Fruit fly (Drosophila melanogaster) whole organism, embryonic: ENCODE measurements around the gene alpha-Est7.
A peak's percentile ranks its signal among the peaks of the same experiment; 100 is the strongest.

ENCODE experiments used
- Ada2b ChIP-seq: fragments of 200-800 bp; sonication (Bioruptor generic); IDR thresholded peaks from 2 replicates; pipeline ENCODE4 v1.3.6; 2022; ENCODE audit warnings: missing biosample characterization, missing genetic modification characterization
- Bgb ChIP-seq: fragments of 200-800 bp; sonication (Bioruptor generic); IDR thresholded peaks from 2 replicates; pipeline ENCODE4 v1.3.6; 2022; ENCODE audit warnings: missing biosample characterization, missing genetic modification characterization; ENCODE audit not compliant: partially characterized antibody
- CG10462 ChIP-seq: fragments of 200-800 bp; sonication (Bioruptor generic); optimal IDR thresholded peaks from 2 replicates; lab custom pipeline; 2016; ENCODE audit warnings: missing biosample characterization, missing genetic modification characterization
- CG1233 ChIP-seq: fragments of 200-800 bp; sonication (Bioruptor generic); optimal IDR thresholded peaks from 4 replicates; lab custom pipeline; 2018; ENCODE audit warnings: missing biosample characterization, mild to moderate bottlenecking, missing genetic modification characterization
- CG15601 ChIP-seq: fragments of 200-800 bp; sonication (Bioruptor generic); optimal IDR thresholded peaks from 3 replicates; lab custom pipeline; 2019; ENCODE audit warnings: missing biosample characterization, mild to moderate bottlenecking, missing genetic modification characterization, moderate library complexity
- CG17568 ChIP-seq: fragments of 200-800 bp; sonication (Bioruptor generic); optimal IDR thresholded peaks from 2 replicates; lab custom pipeline; 2018; ENCODE audit warnings: missing biosample characterization, mild to moderate bottlenecking, missing genetic modification characterization, moderate library complexity
- CG17829 ChIP-seq: fragments of 200-800 bp; optimal IDR thresholded peaks from 2 replicates; lab custom pipeline; 2019; ENCODE audit warnings: missing biosample characterization, mild to moderate bottlenecking, missing genetic modification characterization, moderate library complexity
- CG17912 ChIP-seq: fragments of 200-800 bp; sonication (Bioruptor generic); optimal IDR thresholded peaks from 2 replicates; lab custom pipeline; 2018; ENCODE audit warnings: missing biosample characterization, mild to moderate bottlenecking, missing genetic modification characterization
- CG2889 ChIP-seq: fragments of 200-800 bp; sonication (Bioruptor generic); IDR thresholded peaks from 3 replicates; pipeline ENCODE4 v1.3.6; 2022; ENCODE audit warnings: missing biosample characterization, missing genetic modification characterization
- CG30431 ChIP-seq: fragments of 200-800 bp; sonication (Bioruptor generic); optimal IDR thresholded peaks from 2 replicates; lab custom pipeline; 2017; ENCODE audit warnings: missing biosample characterization, missing genetic modification characterization
- CG31441 ChIP-seq: fragments of 200-800 bp; sonication (Bioruptor generic); IDR thresholded peaks from 2 replicates; pipeline ENCODE4 v1.3.6; 2022; ENCODE audit warnings: missing biosample characterization, missing genetic modification characterization
- CG4328 ChIP-seq: fragments of 200-800 bp; sonication (Bioruptor generic); optimal IDR thresholded peaks from 3 replicates; lab custom pipeline; 2017; ENCODE audit warnings: missing biosample characterization, missing genetic modification reagents, missing genetic modification characterization
- CG6254 ChIP-seq: fragments of 200-800 bp; sonication (Bioruptor generic); optimal IDR thresholded peaks from 3 replicates; lab custom pipeline; 2017; ENCODE audit warnings: mild to moderate bottlenecking, missing biosample characterization, missing genetic modification reagents, missing genetic modification characterization
- CG6683 ChIP-seq: fragments of 200-800 bp; sonication (Bioruptor generic); optimal IDR thresholded peaks from 2 replicates; lab custom pipeline; 2017; ENCODE audit warnings: missing biosample characterization, mild to moderate bottlenecking, missing genetic modification characterization, missing genetic modification reagents
- CG8388 ChIP-seq: fragments of 200-800 bp; sonication (Bioruptor generic); optimal IDR thresholded peaks from 2 replicates; lab custom pipeline; 2019; ENCODE audit warnings: missing biosample characterization, mild to moderate bottlenecking, missing genetic modification characterization, moderate library complexity
- CrebB ChIP-seq: fragments of 200-800 bp; sonication (Bioruptor generic); optimal IDR thresholded peaks from 3 replicates; lab custom pipeline; 2018; ENCODE audit warnings: missing biosample characterization, mild to moderate bottlenecking, missing genetic modification characterization
- Dfd ChIP-seq, 2 experiments: fragments of >200 bp; optimal IDR thresholded peaks; 2 replicates each; lab custom pipeline; 2017; ENCODE audit warnings: missing biosample characterization in 2 of 2, missing genetic modification characterization in 2 of 2
- Doc2 ChIP-seq: fragments of 200-800 bp; sonication (Bioruptor generic); IDR thresholded peaks from 2 replicates; pipeline ENCODE4 v1.3.6; 2022; ENCODE audit warnings: missing biosample characterization, missing genetic modification characterization
- Gsc ChIP-seq: fragments of 200-800 bp; sonication (Bioruptor generic); IDR thresholded peaks from 2 replicates; pipeline ENCODE4 v1.3.6; 2022; ENCODE audit warnings: missing biosample characterization, missing genetic modification characterization
- Hand ChIP-seq: fragments of 200-800 bp; sonication (Bioruptor generic); optimal IDR thresholded peaks from 2 replicates; lab custom pipeline; 2017; ENCODE audit warnings: mild to moderate bottlenecking, missing biosample characterization, missing genetic modification reagents, missing genetic modification characterization
- Hsf ChIP-seq: fragments of 200-800 bp; sonication (Bioruptor generic); optimal IDR thresholded peaks from 3 replicates; lab custom pipeline; 2016; ENCODE audit warnings: missing biosample characterization, missing genetic modification characterization
- Kr ChIP-seq: fragments of 200-800 bp; sonication (Bioruptor generic); optimal IDR thresholded peaks from 2 replicates; lab custom pipeline; 2017; ENCODE audit warnings: missing biosample characterization, mild to moderate bottlenecking, missing genetic modification characterization
- NC2α ChIP-seq: fragments of 200-800 bp; sonication (Bioruptor generic); optimal IDR thresholded peaks from 2 replicates; lab custom pipeline; 2016; ENCODE audit warnings: missing biosample characterization, missing genetic modification characterization
- Neu2 ChIP-seq: fragments of 200-800 bp; sonication (Bioruptor generic); optimal IDR thresholded peaks from 3 replicates; lab custom pipeline; 2016; ENCODE audit warnings: missing biosample characterization, missing genetic modification characterization, borderline replicate concordance
- Ravus ChIP-seq: fragments of 200-800 bp; sonication (Bioruptor generic); IDR thresholded peaks from 2 replicates; pipeline ENCODE4 v1.3.6; 2022; ENCODE audit warnings: missing biosample characterization, missing genetic modification characterization
- Rx ChIP-seq: fragments of 200-800 bp; sonication (Bioruptor generic); IDR thresholded peaks from 2 replicates; pipeline ENCODE4 v1.3.6; 2022; ENCODE audit warnings: missing biosample characterization, missing genetic modification characterization
- TFAM ChIP-seq: fragments of 200-800 bp; sonication (Bioruptor generic); optimal IDR thresholded peaks from 2 replicates; lab custom pipeline; 2017; ENCODE audit warnings: missing biosample characterization, missing genetic modification characterization, inconsistent platforms
- Trl ChIP-seq, 3 experiments: fragments of >200 bp in 2 of 3; fragments of 200-800 bp in 1 of 3; sonication (Bioruptor generic) in 1 of 3; optimal IDR thresholded peaks; 2 replicates in 1 of 3; 3 replicates in 2 of 3; lab custom pipeline; 2016 to 2017; ENCODE audit warnings: missing biosample characterization in 1 of 3, missing genetic modification characterization in 1 of 3
- ab ChIP-seq: fragments of 200-800 bp; sonication (Bioruptor generic); optimal IDR thresholded peaks from 2 replicates; lab custom pipeline; 2016; ENCODE audit warnings: missing biosample characterization, missing genetic modification characterization
- ap ChIP-seq: fragments of 200-800 bp; sonication (Bioruptor generic); IDR thresholded peaks from 2 replicates; pipeline ENCODE4 v1.3.6; 2022; ENCODE audit warnings: missing biosample characterization, missing genetic modification characterization
- az2 ChIP-seq: fragments of 200-800 bp; sonication (Bioruptor generic); optimal IDR thresholded peaks from 3 replicates; lab custom pipeline; 2016; ENCODE audit warnings: missing biosample characterization, missing genetic modification characterization
- bowl ChIP-seq: fragments of 200-800 bp; sonication (Bioruptor generic); IDR thresholded peaks from 2 replicates; pipeline ENCODE4 v1.3.6; 2022; ENCODE audit warnings: missing biosample characterization, missing genetic modification characterization
- bsh ChIP-seq, 2 experiments: fragments of 200-800 bp; sonication (Bioruptor generic); optimal IDR thresholded peaks; 2 replicates each; lab custom pipeline; 2017 to 2018; ENCODE audit warnings: mild to moderate bottlenecking in 2 of 2, missing biosample characterization in 2 of 2, missing genetic modification characterization in 2 of 2, moderate library complexity in 1 of 2
- ci ChIP-seq: fragments of 200-800 bp; sonication (Bioruptor generic); IDR thresholded peaks from 3 replicates; pipeline ENCODE4 v1.3.6; 2022; ENCODE audit warnings: missing biosample characterization, missing genetic modification characterization
- croc ChIP-seq: fragments of 200-800 bp; sonication (Bioruptor generic); conservative IDR thresholded peaks from 3 replicates; pipeline ENCODE4 v1.3.6; 2022; ENCODE audit warnings: missing biosample characterization, missing genetic modification characterization
- dpn ChIP-seq, 2 experiments: fragments of 200-800 bp; sonication (Bioruptor generic); optimal IDR thresholded peaks; 3 replicates each; lab custom pipeline; 2016; ENCODE audit warnings: missing biosample characterization in 2 of 2, missing genetic modification characterization in 2 of 2
- exex ChIP-seq: fragments of 200-800 bp; sonication (Bioruptor generic); optimal IDR thresholded peaks from 4 replicates; lab custom pipeline; 2018; ENCODE audit warnings: missing biosample characterization, mild to moderate bottlenecking, missing genetic modification characterization, moderate library complexity
- ftz-f1 ChIP-seq: fragments of 200-800 bp; sonication (Bioruptor generic); optimal IDR thresholded peaks from 2 replicates; lab custom pipeline; 2016; ENCODE audit warnings: missing biosample characterization, missing genetic modification characterization
- her ChIP-seq: fragments of 200-800 bp; sonication (Bioruptor generic); optimal IDR thresholded peaks from 2 replicates; lab custom pipeline; 2016; ENCODE audit warnings: missing biosample characterization, missing genetic modification characterization
- hkb ChIP-seq, 2 experiments: fragments of 200-800 bp in 1 of 2; fragments of >200 bp in 1 of 2; sonication (Bioruptor generic) in 1 of 2; IDR thresholded peaks in 1 of 2; optimal IDR thresholded peaks in 1 of 2; 2 replicates each; pipeline versions ENCODE4 v1.3.6 to Lab custom; 2017 to 2022; ENCODE audit warnings: missing biosample characterization in 1 of 2, missing genetic modification characterization in 1 of 2
- ind ChIP-seq: fragments of 200-800 bp; sonication (Bioruptor generic); optimal IDR thresholded peaks from 3 replicates; lab custom pipeline; 2016; ENCODE audit warnings: missing biosample characterization, missing genetic modification characterization
- kni ChIP-seq: fragments of 200-800 bp; sonication (Bioruptor generic); optimal IDR thresholded peaks from 3 replicates; lab custom pipeline; 2017; ENCODE audit warnings: mild to moderate bottlenecking, missing biosample characterization, missing genetic modification reagents, missing genetic modification characterization
- lola ChIP-seq, 3 experiments: fragments of >200 bp in 2 of 3; fragments of 200-800 bp in 1 of 3; sonication (Bioruptor generic) in 1 of 3; optimal IDR thresholded peaks; 2 replicates each; lab custom pipeline; 2017 to 2019; ENCODE audit warnings: missing biosample characterization in 3 of 3, missing genetic modification characterization in 3 of 3, mild to moderate bottlenecking in 1 of 3, moderate library complexity in 1 of 3
- sens ChIP-seq: fragments of 200-800 bp; sonication (Bioruptor generic); peaks from one replicate; lab custom pipeline; 2016; ENCODE audit warnings: missing biosample characterization, missing genetic modification characterization
- sisA ChIP-seq: fragments of 200-800 bp; sonication (Bioruptor generic); IDR thresholded peaks from 2 replicates; pipeline ENCODE4 v1.3.6; 2022; ENCODE audit warnings: missing biosample characterization, missing genetic modification characterization
- tna ChIP-seq: fragments of 200-800 bp; sonication (Bioruptor generic); IDR thresholded peaks from 2 replicates; pipeline ENCODE4 v1.3.6; 2022; ENCODE audit warnings: missing biosample characterization, missing genetic modification characterization; ENCODE audit not compliant: partially characterized antibody
- twi ChIP-seq: fragments of 200-800 bp; optimal IDR thresholded peaks from 2 replicates; lab custom pipeline; 2019; ENCODE audit warnings: missing biosample characterization, mild to moderate bottlenecking, missing genetic modification characterization, moderate library complexity
- unpg ChIP-seq: fragments of 200-800 bp; sonication (Bioruptor generic); optimal IDR thresholded peaks from 3 replicates; lab custom pipeline; 2018; ENCODE audit warnings: missing biosample characterization, mild to moderate bottlenecking, missing genetic modification characterization, moderate library complexity
- vfl ChIP-seq: fragments of 200-800 bp; sonication (Bioruptor generic); optimal IDR thresholded peaks from 2 replicates; lab custom pipeline; 2016; ENCODE audit warnings: missing biosample characterization, missing genetic modification characterization

alpha-Est7 gene

dm6 chr3R:7474616-7475120 lies 48.9 kb downstream of the alpha-Est7 start (continued):
- TF ChIP-seq Ada2b (GFP tag; lab: Robert Waterston, UW) (peak; percentile 27; the same call in 1 of the 2 replicates), Hsf (GFP tag; lab: Kevin White, UChicago) (peak; percentile 29), bsh (GFP tag; optimal IDR thresholded peaks at IDR 0.05; lab: Kevin White, UChicago) (peak; percentile 52 to 61), az2 (GFP tag; lab: Kevin White, UChicago) (no peak), her (peak; percentile 59), Trl (optimal IDR thresholded peaks at IDR 0.05; lab: Kevin White, UChicago) (no peak), Trl (GFP tag; optimal IDR thresholded peaks at IDR 0.05; lab: Kevin White, UChicago) (peak; percentile 55), vfl (GFP tag; lab: Kevin White, UChicago) (peak; percentile 18), CG17912 (GFP tag; lab: Kevin White, UChicago) (peak; percentile 98), ab (GFP tag; lab: Kevin White, UChicago) (no peak), ci (peak; percentile 93), croc (no peak), sisA (GFP tag; lab: Robert Waterston, UW) (no peak; the same call in 1 of the 2 replicates), tna (GFP tag; lab: Robert Waterston, UW) (peak; percentile 97), CG17829 (peak; percentile 69), lola (GFP tag; optimal IDR thresholded peaks at IDR 0.05; lab: Kevin White, UChicago) (peak in 1 of 3 experiments; percentile 59), twi (peak; percentile 30), TFAM (GFP tag; lab: Kevin White, UChicago) (peak; percentile 2), CG1233 (GFP tag; lab: Kevin White, UChicago) (peak; percentile 27), hkb (optimal IDR thresholded peaks at IDR 0.05; lab: Kevin White, UChicago) (no peak), hkb (GFP tag; IDR thresholded peaks at IDR 0.05; lab: Robert Waterston, UW) (peak; percentile 79), ind (no peak), CG15601 (peak; percentile 70), ftz-f1 (GFP tag; lab: Kevin White, UChicago) (peak; percentile 45), CG6683 (peak; percentile 12), CG2889 (GFP tag; lab: Robert Waterston, UW) (0 out of 3 replicates have a peak, but pooled peaks have one; percentile 41), Dfd (GFP tag; optimal IDR thresholded peaks at IDR 0.05; lab: Kevin White, UChicago) (no peak), Bgb (GFP tag; lab: Robert Waterston, UW) (peak; percentile 99), Ravus (GFP tag; lab: Robert Waterston, UW) (no peak), CG4328 (peak; percentile 90), CG31441 (GFP tag; lab: Robert Waterston, UW) (peak; percentile 38; the same call in 1 of the 2 replicates), CG6254 (GFP tag; lab: Kevin White, UChicago) (peak; percentile 73), unpg (GFP tag; lab: Kevin White, UChicago) (peak; percentile 51), Rx (peak; percentile 39; the same call in 1 of the 2 replicates), NC2α (peak; percentile 41), kni (GFP tag; lab: Kevin White, UChicago) (peak; percentile 100), bowl (peak; percentile 66; the same call in 1 of the 2 replicates), Hand (GFP tag; lab: Kevin White, UChicago) (peak; percentile 68), Gsc (no peak), sens (GFP tag; lab: Kevin White, UChicago) (peak; percentile 88), dpn (GFP tag; optimal IDR thresholded peaks at IDR 0.05; lab: Kevin White, UChicago) (peak; percentile 41 to 50), CG17568 (GFP tag; lab: Kevin White, UChicago) (no peak), CrebB (peak; percentile 81), exex (peak; percentile 29), CG30431 (GFP tag; lab: Kevin White, UChicago) (no peak), CG8388 (GFP tag; lab: Kevin White, UChicago) (peak; percentile 24), CG10462 (GFP tag; lab: Kevin White, UChicago) (no peak), Kr (GFP tag; lab: Kevin White, UChicago) (peak; percentile 78), Doc2 (no peak), Neu2 (GFP tag; lab: Kevin White, UChicago) (no peak), ap (no peak)
